Fruit fly (Drosophila melanogaster) Kc167 (cell line): ENCODE data around the gene TwdlF.

Experiments used
- Myc ChIP-seq: fragments of >200 bp; optimal IDR thresholded peaks from 2 replicates; lab custom pipeline; 2017; ENCODE audit warnings: missing external identifiers
- Sin3A ChIP-seq: fragments of >200 bp; optimal IDR thresholded peaks from 2 replicates; lab custom pipeline; 2018; ENCODE audit warnings: missing external identifiers
- h ChIP-seq: fragments of >200 bp; optimal IDR thresholded peaks from 3 replicates; lab custom pipeline; 2018; ENCODE audit warnings: missing external identifiers
- insv ChIP-seq: fragments of >200 bp; optimal IDR thresholded peaks from 3 replicates; lab custom pipeline; 2018; ENCODE audit warnings: missing external identifiers
- psq ChIP-seq: fragments of >200 bp; optimal IDR thresholded peaks from 2 replicates; lab custom pipeline; 2017; ENCODE audit warnings: missing external identifiers
- ttk ChIP-seq: sonication (Bioruptor generic); optimal IDR thresholded peaks from 2 replicates; lab custom pipeline; 2017; ENCODE audit warnings: missing external identifiers

TwdlF gene

DNA sequence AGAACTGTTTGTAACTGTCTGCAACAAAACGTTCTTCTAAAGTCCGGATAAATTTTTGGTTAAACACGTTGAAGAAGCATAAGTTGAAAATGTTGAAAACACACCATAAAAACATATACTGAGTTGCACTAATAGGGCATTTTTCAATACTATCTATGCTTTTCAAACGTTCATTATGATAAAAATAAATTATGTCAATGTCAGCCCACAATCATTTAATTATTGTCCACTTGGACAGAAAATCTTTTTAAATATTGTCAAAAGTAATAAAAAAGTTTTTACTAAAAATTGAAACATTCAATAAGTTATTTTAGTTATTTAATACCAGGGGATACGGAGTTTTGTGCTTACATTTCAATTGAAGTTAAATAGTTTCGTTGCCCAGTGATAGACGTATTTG is 19.6 kb downstream of the TwdlF start, which contains the start of gene CG1092:
TSS of gene CG1092 (plus strand) at position 301 of the 400 bp plus-strand sequence.
- TF ChIP-seq psq: no peak
- no peak for TF ChIP-seq Myc
- TF ChIP-seq insv: no peak
- no peak for TF ChIP-seq ttk
- TF ChIP-seq h: no peak
- no peak for TF ChIP-seq Sin3A (lab: Kevin White, UChicago)

DNA sequence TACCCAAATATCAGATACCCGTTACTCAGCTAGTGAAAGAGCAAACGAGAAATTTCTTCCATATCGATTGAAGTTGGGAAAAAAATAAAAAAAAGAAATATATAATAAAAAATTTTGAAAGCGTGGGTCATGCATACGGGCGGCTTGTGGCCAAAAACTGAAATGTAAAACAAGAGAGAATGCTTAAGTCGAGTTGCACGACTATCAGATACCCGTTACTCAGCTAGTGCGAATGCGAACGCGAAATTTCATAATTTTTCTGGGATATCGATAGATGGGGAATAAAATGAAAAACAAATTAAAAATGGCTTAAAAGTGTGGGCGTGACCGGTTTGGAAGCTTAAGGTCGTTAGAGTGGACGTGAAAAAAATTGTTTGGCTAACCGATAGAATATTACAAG is 21.5 kb downstream of the TwdlF start:
- TF ChIP-seq psq (no peak), Myc (no peak), Sin3A (lab: Kevin White, UChicago) (no peak), ttk (no peak), insv (no peak), h (no peak)

DNA sequence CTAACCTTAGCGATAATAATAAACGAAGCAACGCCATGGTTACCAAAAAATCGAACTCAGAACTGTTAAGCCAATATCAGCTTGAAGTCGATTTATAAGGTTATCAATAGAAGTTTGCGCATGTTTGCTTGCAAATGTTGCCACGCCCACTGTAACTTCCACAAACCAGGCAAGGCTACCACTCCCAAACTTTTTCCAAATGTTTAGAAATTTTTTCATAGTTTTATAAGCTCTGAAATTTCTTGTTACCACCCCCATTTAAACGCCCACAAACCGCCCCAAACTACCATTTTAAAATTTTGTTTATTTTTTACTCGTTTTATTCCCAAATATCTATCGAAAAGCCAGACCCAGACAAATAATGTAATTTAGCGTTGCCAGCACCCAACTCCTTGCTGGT is 31.0 kb downstream of the TwdlF start, which contains the start of gene flip:
TSS of gene flip (minus strand) at position 101 of the 400 bp plus-strand sequence.
- TF ChIP-seq ttk (no peak), h (no peak), psq (no peak), insv (no peak), Myc (no peak), Sin3A (lab: Kevin White, UChicago) (no peak)

DNA sequence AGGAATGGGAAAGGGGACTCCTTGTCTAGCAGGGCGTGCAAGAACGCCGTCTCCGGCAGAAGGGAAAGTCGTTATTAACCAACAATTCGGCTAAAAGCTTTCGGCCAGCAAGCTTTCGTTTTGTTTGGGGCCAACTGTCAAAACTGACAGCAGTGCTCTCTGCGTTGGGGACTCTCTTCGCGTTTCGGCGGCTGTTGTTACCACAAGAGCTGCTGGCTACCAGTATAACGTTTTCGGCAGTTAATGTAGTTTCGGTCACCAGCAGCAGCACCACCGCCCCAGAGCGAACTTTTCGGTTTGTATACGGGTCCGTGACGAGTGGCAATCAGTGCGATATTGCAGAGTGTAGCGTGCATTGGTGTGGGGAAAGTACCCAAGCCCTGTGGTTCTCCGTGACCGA is 33.2 kb downstream of the TwdlF start, which contains the start of gene cpx:
TSS of gene cpx (plus strand) at position 160 of the 400 bp plus-strand sequence.
- no peak for TF ChIP-seq psq
- TF ChIP-seq ttk: no peak
- no peak for TF ChIP-seq Myc
- TF ChIP-seq h: no peak
- TF ChIP-seq insv: no peak
- TF ChIP-seq Sin3A (lab: Kevin White, UChicago): no peak

DNA sequence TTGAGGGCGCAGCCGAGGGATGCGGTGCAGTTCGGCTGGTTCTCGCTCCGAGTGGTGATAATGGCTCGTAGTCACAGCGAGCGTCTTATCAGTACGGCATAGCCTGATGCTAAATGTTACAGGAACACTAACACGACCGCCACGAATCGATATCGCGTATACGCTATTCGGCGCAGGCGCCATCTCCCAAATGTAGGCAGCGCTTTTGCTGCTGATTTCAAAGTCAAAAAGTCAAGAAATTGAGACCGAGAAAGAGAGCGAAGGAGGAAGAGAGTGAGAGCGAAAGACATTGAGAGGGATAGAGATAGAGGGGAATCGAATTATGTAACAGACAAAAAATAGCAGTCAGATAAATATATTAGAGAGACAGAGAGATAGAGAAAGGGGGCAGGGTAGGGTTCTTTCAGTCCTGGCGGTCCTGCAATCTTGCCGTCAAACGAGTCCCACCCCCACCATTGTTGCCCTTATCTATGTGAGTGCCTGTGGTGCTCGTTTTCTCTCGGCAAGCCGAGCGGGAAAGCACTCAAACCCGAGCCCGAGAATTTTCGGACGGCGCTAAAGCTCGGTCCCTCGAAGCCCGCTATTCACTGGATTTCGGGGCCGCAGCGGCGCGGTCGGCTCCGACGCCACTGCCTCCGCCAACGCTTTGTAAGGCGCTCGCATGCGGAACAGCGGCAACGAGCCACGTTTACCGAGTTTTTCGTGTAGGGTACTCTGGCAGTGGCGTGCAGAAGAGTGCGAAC is 34.5 kb downstream of the TwdlF start:
- TF ChIP-seq Sin3A (lab: Kevin White, UChicago): no peak
- TF ChIP-seq ttk: no peak
- TF ChIP-seq insv: no peak
- no peak for TF ChIP-seq h
- no peak for TF ChIP-seq Myc

DNA sequence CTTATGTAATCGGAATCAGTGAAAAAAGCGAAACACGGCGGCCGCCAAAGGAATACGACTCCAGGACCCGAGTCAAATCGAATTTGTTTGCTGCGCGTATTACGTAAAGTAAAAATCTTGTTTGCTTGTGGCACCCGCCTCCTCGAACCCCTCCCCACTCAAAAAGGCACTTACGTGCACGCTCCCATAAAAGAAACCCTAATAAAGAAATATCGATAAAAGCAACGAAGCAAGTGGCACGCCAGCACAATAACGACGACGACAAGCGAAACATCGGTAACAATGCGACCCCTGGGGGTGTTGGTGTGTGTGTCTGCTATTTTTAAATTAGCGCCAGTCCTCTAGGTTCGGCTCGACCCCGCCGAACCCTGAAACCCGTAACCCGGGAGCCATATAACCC is 35.4 kb downstream of the TwdlF start:
- TF ChIP-seq ttk (no peak), psq (no peak), h (no peak), Sin3A (lab: Kevin White, UChicago) (no peak), Myc (no peak), insv (no peak)

DNA sequence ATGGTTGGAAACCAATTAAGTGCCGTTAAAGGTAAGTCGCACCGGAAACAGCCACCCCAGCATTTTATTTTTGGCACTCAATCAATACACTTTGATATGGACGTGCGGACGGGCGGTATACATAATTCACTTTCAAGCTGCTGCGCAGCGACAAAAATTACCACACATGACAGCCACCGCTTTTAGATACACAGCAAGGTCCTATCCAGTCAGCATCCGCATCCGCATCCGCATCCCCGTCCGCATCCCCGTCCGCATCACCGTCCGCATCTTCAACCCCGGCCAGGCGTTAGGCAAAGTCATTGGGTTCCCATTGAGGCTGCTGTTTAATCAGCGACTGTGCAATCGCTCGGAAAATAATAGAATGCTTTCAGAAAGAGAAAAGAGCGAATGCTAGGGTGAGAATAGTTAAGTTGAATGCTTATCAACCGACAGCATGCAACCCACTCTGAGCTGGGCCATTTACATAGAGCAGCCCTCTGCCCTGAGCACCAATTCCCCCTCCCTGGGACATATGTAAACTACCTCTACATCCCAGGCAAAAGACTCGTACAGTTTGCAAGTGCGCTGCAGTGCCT is 37.6 kb downstream of the TwdlF start:
- no peak for TF ChIP-seq Sin3A (lab: Kevin White, UChicago)
- TF ChIP-seq insv: no peak
- no peak for TF ChIP-seq psq
- no peak for TF ChIP-seq Myc
- TF ChIP-seq ttk: no peak
- TF ChIP-seq h: no peak

DNA sequence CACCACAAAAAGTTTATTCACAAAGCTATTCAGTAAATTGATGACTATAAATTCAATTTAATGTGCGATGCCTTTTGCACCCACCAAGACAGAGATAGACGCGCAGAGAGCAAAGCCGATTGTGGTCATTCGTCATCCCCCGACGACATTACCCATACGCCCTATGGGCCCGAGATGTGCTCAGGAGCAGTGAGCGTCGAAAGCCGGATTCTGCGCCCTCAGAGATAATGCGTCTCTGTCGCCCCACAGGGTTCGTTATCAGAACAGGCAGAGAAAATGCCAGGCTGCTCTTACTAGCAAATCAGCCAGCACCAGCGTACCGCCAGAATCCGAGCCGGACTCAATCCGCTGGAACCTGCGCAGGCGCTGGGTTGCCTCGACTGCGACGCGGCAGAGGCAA is 44.5 kb downstream of the TwdlF start:
- TF ChIP-seq Myc (no peak), Sin3A (lab: Kevin White, UChicago) (no peak), ttk (no peak), h (no peak), psq (no peak), insv (no peak)

DNA sequence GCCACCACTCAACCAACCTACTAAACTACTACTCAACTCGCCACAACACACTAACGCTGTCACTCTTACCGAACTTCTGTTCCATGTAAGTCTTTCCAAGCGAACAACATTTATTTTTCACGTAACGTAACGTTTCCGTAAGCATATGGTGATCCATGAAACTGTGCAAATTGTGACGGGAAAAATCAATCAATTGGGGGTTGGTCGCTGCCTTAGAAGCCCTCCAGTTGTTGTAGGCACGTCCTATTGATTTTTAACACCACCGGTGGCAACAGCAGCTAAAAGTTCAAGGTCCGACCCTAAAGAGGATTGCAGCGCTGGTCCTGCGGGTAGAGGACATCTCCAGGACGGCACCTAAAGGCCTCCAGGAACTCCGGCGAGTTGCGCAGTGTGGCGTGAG is 45.4 kb downstream of the TwdlF start:
- TF ChIP-seq Sin3A (lab: Kevin White, UChicago) (no peak), psq (no peak), h (no peak), ttk (no peak), Myc (no peak), insv (no peak)

DNA sequence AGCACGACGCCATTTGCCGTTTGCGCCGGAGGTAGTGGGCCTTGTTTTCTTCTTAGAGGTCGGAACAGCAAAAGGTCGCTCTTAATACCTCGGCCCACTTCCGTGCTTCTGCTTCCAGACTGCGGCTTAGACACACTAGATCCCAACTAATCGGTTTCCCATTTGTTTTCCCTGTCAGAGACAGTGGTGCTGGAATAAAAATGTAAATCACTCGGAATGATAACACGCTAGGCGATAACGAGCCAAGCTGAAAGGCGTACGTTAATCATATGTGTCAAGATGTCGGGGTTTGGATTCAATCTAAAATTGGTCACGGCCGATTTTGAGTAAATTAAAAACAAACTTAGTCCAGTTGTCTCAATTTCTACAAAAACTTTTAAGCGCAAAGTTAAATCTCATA is 47.9 kb downstream of the TwdlF start, which contains the start of gene Nepl11:
TSS of gene Nepl11 (minus strand) at position 152 of the 400 bp plus-strand sequence.
- TF ChIP-seq Sin3A (lab: Kevin White, UChicago) (no peak), insv (no peak), psq (no peak), ttk (no peak), Myc (no peak), h (no peak)
